Worm (Caenorhabditis elegans): ENCODE measurements around the gene sut-1.

DNA sequence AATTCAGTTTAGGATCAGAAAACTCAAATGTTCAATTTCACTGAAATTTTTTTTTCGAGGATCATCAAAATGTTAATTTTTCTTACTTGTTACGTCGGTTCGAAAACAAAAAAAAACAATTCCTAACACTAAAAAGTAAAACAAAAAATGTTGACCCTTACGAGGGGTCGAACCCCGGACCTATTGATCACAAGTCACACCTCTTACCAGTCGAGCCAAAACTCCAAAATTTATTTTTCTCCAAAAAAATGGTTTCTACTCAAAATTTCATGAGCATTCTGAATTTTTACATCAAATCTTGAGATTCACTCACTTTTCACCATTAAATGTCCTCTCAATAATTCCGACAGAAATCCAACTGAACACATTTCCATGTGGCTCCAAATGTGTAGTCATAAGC, 20.9 kb downstream of the sut-1 start:
- no peak for TF ChIP-seq pha-4 (tag; optimal IDR thresholded peaks at IDR 0.05)
- TF ChIP-seq snpc-4 (tag; optimal IDR thresholded peaks at IDR 0.05), result no peak
- no peak for TF ChIP-seq fkh-10 (GFP tag; optimal IDR thresholded peaks at IDR 0.05)
- no peak for TF ChIP-seq sea-2 (GFP tag; optimal IDR thresholded peaks at IDR 0.05)
- TF ChIP-seq lin-15B (tag; optimal IDR thresholded peaks at IDR 0.05), result no peak
- no peak for TF ChIP-seq egl-5 (tag; optimal IDR thresholded peaks at IDR 0.05)
- no peak for TF ChIP-seq ztf-11 (tag; optimal IDR thresholded peaks at IDR 0.05)
